Fruit fly (Drosophila melanogaster) whole organism, pupa: Measurements from ENCODE around the gene CG15317.

Experiments used
- CG10348 ChIP-seq: fragments of 200-800 bp; sonication (Bioruptor generic); IDR thresholded peaks from 2 replicates; pipeline ENCODE4 v1.3.6; 2022; ENCODE audit warnings: missing biosample characterization, missing genetic modification characterization
- CG12605 ChIP-seq: fragments of 200-800 bp; sonication (Bioruptor generic); IDR thresholded peaks from 2 replicates; pipeline ENCODE4 v1.3.6; 2022; ENCODE audit warnings: missing biosample characterization, missing genetic modification characterization
- CG13204 ChIP-seq: fragments of 200-800 bp; sonication (Bioruptor generic); optimal IDR thresholded peaks from 2 replicates; lab custom pipeline; 2018; ENCODE audit warnings: missing biosample characterization, mild to moderate bottlenecking, missing genetic modification characterization, moderate library complexity
- CG14655 ChIP-seq: fragments of 200-800 bp; sonication (Bioruptor generic); optimal IDR thresholded peaks from 3 replicates; lab custom pipeline; 2017; ENCODE audit warnings: mild to moderate bottlenecking, missing biosample characterization, missing genetic modification reagents, missing genetic modification characterization
- CG15710 ChIP-seq: fragments of 200-800 bp; sonication (Bioruptor generic); optimal IDR thresholded peaks from 2 replicates; lab custom pipeline; 2018; ENCODE audit warnings: missing biosample characterization, mild to moderate bottlenecking, missing genetic modification characterization, moderate library complexity
- CG17806 ChIP-seq: fragments of 200-800 bp; sonication (Bioruptor generic); optimal IDR thresholded peaks from 2 replicates; lab custom pipeline; 2018; ENCODE audit warnings: missing biosample characterization, mild to moderate bottlenecking, missing genetic modification characterization, moderate library complexity
- CG32121 ChIP-seq: fragments of 200-800 bp; sonication (Bioruptor generic); IDR thresholded peaks from 2 replicates; pipeline ENCODE4 v1.3.6; 2022; ENCODE audit warnings: missing biosample characterization, missing genetic modification characterization
- CG34367 ChIP-seq: fragments of 200-800 bp; sonication (Bioruptor generic); optimal IDR thresholded peaks from 2 replicates; lab custom pipeline; 2018; ENCODE audit warnings: missing biosample characterization, mild to moderate bottlenecking, missing genetic modification characterization
- CG4496 ChIP-seq: fragments of 200-800 bp; sonication (Bioruptor generic); IDR thresholded peaks from 3 replicates; pipeline ENCODE4 v1.3.6; 2022; ENCODE audit warnings: missing biosample characterization, missing genetic modification characterization
- CG8159 ChIP-seq: fragments of 200-800 bp; sonication (Bioruptor generic); optimal IDR thresholded peaks from 3 replicates; lab custom pipeline; 2018; ENCODE audit warnings: missing biosample characterization, mild to moderate bottlenecking, missing genetic modification characterization, moderate library complexity
- CG8301 ChIP-seq: fragments of 200-800 bp; sonication (Bioruptor generic); optimal IDR thresholded peaks from 2 replicates; lab custom pipeline; 2018; ENCODE audit warnings: missing biosample characterization, mild to moderate bottlenecking, missing genetic modification characterization
- CG9948 ChIP-seq: fragments of 200-800 bp; sonication (Bioruptor generic); optimal IDR thresholded peaks from 2 replicates; lab custom pipeline; 2018; ENCODE audit warnings: missing biosample characterization, mild to moderate bottlenecking, missing genetic modification characterization, moderate library complexity
- D1 ChIP-seq: fragments of 200-800 bp; sonication (Bioruptor generic); optimal IDR thresholded peaks from 2 replicates; lab custom pipeline; 2018; ENCODE audit warnings: missing biosample characterization, mild to moderate bottlenecking, missing genetic modification characterization, moderate library complexity
- EcR ChIP-seq: fragments of 200-800 bp; sonication (Bioruptor generic); optimal IDR thresholded peaks from 3 replicates; lab custom pipeline; 2019; ENCODE audit warnings: missing biosample characterization, missing genetic modification characterization, mild to moderate bottlenecking, moderate library complexity, missing genetic modification reagents
- Ets98B ChIP-seq: fragments of 200-800 bp; sonication (Bioruptor generic); IDR thresholded peaks from 2 replicates; pipeline ENCODE4 v1.3.6; 2022; ENCODE audit warnings: missing biosample characterization, missing genetic modification characterization
- Pif1A ChIP-seq: fragments of 200-800 bp; sonication (Bioruptor generic); optimal IDR thresholded peaks from 3 replicates; lab custom pipeline; 2016; ENCODE audit warnings: missing biosample characterization, missing genetic modification characterization
- Pif1B ChIP-seq: fragments of 200-800 bp; sonication (Bioruptor generic); optimal IDR thresholded peaks from 3 replicates; lab custom pipeline; 2016; ENCODE audit warnings: missing biosample characterization, missing genetic modification characterization
- Snoo ChIP-seq: fragments of 200-800 bp; sonication (Bioruptor generic); optimal IDR thresholded peaks from 3 replicates; lab custom pipeline; 2017; ENCODE audit warnings: missing biosample characterization, mild to moderate bottlenecking, missing genetic modification characterization, inconsistent platforms
- fd96Ca ChIP-seq: fragments of 200-800 bp; sonication (Bioruptor generic); IDR thresholded peaks from 3 replicates; pipeline ENCODE4 v1.3.6; 2022; ENCODE audit warnings: missing biosample characterization, missing genetic modification characterization
- gl ChIP-seq: fragments of 200-800 bp; sonication (Bioruptor generic); optimal IDR thresholded peaks from 2 replicates; lab custom pipeline; 2018; ENCODE audit warnings: missing biosample characterization, mild to moderate bottlenecking, missing genetic modification characterization
- rn ChIP-seq: fragments of 200-800 bp; sonication (Bioruptor generic); IDR thresholded peaks from 2 replicates; pipeline ENCODE4 v1.3.6; 2022; ENCODE audit warnings: missing biosample characterization, missing genetic modification characterization

The CG15317 gene

DNA sequence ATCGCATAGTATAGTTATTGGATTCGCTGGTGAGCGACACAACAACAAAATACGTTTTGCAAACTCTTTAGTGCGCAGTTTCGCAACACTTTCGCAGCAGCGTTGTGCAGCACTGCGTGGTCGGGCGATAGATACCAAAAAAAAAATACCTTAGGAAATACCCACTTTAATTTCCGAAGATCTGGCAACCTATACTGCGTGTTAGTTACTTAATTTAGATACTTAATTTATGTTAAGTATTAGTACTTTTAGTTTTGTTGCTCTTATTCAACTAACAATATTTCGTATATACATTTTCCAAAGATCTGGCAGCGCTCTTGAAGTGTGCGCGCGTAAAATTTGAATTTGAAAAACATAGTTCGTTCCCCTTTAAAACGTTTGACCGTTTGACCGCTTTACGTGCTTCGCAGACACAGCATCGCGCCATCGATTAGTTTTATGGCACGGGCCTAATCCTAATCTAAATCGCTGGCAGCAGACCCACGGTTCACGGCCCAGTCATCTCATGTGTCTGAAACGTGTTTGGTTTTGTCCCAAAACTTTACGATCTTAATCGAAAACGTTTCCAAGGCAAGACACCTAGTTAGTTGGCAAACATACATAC is 23.7 kb upstream of the CG15317 start, which contains the start of gene LPCAT:
LPCAT (minus strand) TSS at position 70 of the 604 bp plus-strand sequence.
- TF ChIP-seq CG15710 (tag; lab: Kevin White, UChicago), result peak; percentile 34
- peak; percentile 34 for TF ChIP-seq CG14655 (GFP tag; lab: Kevin White, UChicago)
- no peak for TF ChIP-seq D1 (tag; lab: Kevin White, UChicago)
- peak; percentile 68 for TF ChIP-seq CG8159
- peak; percentile 56 for TF ChIP-seq rn (GFP tag; lab: Robert Waterston, UW)
- TF ChIP-seq CG4496 (GFP tag; lab: Robert Waterston, UW), result peak; percentile 84
- no peak for TF ChIP-seq EcR
- TF ChIP-seq gl, result no peak
- peak; percentile 63 for TF ChIP-seq Snoo (tag; lab: Kevin White, UChicago)
- TF ChIP-seq CG32121 (GFP tag; lab: Robert Waterston, UW), result peak; percentile 63
- peak; percentile 58 for TF ChIP-seq CG17806 (tag; lab: Kevin White, UChicago)
- peak; percentile 43 for TF ChIP-seq CG9948 (tag; lab: Kevin White, UChicago)
- TF ChIP-seq CG8301, result peak; percentile 27
- TF ChIP-seq CG34367, result no peak
- TF ChIP-seq Ets98B (GFP tag; lab: Robert Waterston, UW), result peak; percentile 56
- no peak for TF ChIP-seq CG13204
- no peak for TF ChIP-seq CG12605 (GFP tag; lab: Robert Waterston, UW)
- TF ChIP-seq Pif1A (GFP tag; lab: Kevin White, UChicago), result peak; percentile 43
- TF ChIP-seq fd96Ca (GFP tag; lab: Robert Waterston, UW), result peak; percentile 77
- TF ChIP-seq Pif1B (GFP tag; lab: Kevin White, UChicago), result no peak
- 0 out of 2 replicates have a peak, but pooled peaks have one; percentile 18 for TF ChIP-seq CG10348 (GFP tag; lab: Robert Waterston, UW)

DNA sequence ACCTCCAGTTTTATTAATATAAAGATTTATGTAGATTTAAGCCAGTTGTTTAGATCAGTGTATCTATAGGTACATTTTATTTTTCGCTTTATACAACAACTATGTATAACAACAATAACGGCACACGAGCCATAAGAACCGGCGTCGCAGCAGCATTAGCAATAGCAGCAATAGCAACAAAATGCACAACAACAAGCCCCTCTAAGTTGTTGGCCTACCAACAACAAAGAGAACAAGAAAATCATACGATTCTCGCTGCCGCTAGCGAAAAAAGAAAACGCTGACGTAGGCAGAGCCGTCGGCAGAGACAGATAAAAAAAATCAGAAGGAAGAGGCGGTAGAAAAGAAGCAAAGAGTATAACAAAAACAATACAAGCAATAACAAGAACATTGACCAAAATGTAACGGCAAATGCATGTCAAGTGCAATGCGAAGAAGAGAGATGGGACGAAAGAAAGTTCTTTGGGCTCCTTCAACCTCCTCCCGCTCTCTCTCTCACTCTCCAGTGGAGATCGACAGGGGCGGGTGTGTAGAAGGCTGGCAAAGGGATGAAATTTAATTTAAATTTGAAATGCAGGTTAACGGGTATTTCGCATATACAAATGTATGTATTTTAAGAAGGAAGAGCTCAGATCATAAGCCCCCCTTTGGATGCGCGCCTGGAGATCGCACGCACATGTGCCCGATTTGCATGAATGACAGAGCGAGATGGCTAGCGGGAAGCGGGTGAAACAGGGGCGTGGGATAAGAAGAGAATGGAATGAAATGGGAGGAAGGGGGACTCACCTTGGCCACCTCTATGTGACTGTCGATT is 22.6 kb upstream of the CG15317 start:
- TF ChIP-seq CG4496 (GFP tag; lab: Robert Waterston, UW), result peak; percentile 99
- peak; percentile 99 for TF ChIP-seq CG17806 (tag; lab: Kevin White, UChicago)
- TF ChIP-seq D1 (tag; lab: Kevin White, UChicago), result peak; percentile 94
- peak; percentile 99 for TF ChIP-seq Ets98B (GFP tag; lab: Robert Waterston, UW)
- TF ChIP-seq CG15710 (tag; lab: Kevin White, UChicago), result peak; percentile 99
- peak; percentile 98 for TF ChIP-seq CG8159
- TF ChIP-seq CG10348 (GFP tag; lab: Robert Waterston, UW), result peak; percentile 92
- TF ChIP-seq gl, result peak; percentile 97
- peak; percentile 83 for TF ChIP-seq EcR
- peak; percentile 99 for TF ChIP-seq CG8301
- TF ChIP-seq CG32121 (GFP tag; lab: Robert Waterston, UW), result peak; percentile 97
- TF ChIP-seq rn (GFP tag; lab: Robert Waterston, UW), result peak; percentile 97
- TF ChIP-seq CG34367, result peak; percentile 98
- TF ChIP-seq CG13204, result peak; percentile 94
- peak; percentile 99 for TF ChIP-seq Pif1B (GFP tag; lab: Kevin White, UChicago)
- TF ChIP-seq CG9948 (tag; lab: Kevin White, UChicago), result peak; percentile 98
- TF ChIP-seq fd96Ca (GFP tag; lab: Robert Waterston, UW), result peak; percentile 99
- TF ChIP-seq Pif1A (GFP tag; lab: Kevin White, UChicago), result peak; percentile 99
- TF ChIP-seq CG12605 (GFP tag; lab: Robert Waterston, UW), result peak; percentile 97
- peak; percentile 99 for TF ChIP-seq Snoo (tag; lab: Kevin White, UChicago)
- peak; percentile 99 for TF ChIP-seq CG14655 (GFP tag; lab: Kevin White, UChicago)

DNA sequence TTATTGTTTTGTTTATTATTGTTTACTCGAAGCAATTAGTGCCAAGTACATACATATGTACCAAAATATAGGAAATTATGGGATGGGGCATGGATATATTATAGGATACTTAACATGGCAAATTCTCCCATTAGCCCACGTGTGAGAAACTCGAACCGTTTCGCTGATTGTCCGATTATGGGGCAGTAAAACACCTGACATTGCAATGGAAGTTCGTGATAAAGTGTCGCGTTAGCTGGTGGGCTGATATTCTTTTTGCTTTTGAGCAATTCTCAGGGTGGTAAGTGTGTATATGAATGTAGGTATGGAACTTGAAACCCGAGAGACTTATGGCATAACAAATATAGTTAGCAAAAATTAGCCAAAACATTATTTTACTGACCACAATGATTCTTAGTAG is 21.7 kb upstream of the CG15317 start:
- TF ChIP-seq CG4496 (GFP tag; lab: Robert Waterston, UW), result no peak
- TF ChIP-seq CG9948 (tag; lab: Kevin White, UChicago), result no peak
- no peak for TF ChIP-seq Ets98B (GFP tag; lab: Robert Waterston, UW)
- TF ChIP-seq CG8301, result no peak
- no peak for TF ChIP-seq CG17806 (tag; lab: Kevin White, UChicago)
- no peak for TF ChIP-seq CG15710 (tag; lab: Kevin White, UChicago)
- TF ChIP-seq CG32121 (GFP tag; lab: Robert Waterston, UW), result no peak
- TF ChIP-seq CG8159, result no peak
- TF ChIP-seq CG34367, result no peak
- TF ChIP-seq CG10348 (GFP tag; lab: Robert Waterston, UW), result no peak

DNA sequence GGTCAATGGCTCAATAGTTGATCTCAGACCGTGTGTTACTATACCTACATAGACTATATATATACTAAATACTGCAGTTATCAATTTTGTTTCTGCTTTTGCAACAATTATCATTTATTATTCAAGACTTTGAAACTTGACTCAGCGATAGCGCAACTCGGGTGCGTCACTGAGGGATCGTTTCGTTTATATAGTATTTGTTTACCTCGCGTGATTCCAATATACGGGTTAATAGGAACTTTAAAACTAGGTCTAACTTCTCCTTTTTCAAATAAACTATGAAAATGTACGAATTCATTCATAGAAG is 20.9 kb upstream of the CG15317 start:
- TF ChIP-seq EcR (peak; percentile 64), CG12605 (GFP tag; lab: Robert Waterston, UW) (no peak)
- TF ChIP-seq, all 21 proteins: peak for 1

DNA sequence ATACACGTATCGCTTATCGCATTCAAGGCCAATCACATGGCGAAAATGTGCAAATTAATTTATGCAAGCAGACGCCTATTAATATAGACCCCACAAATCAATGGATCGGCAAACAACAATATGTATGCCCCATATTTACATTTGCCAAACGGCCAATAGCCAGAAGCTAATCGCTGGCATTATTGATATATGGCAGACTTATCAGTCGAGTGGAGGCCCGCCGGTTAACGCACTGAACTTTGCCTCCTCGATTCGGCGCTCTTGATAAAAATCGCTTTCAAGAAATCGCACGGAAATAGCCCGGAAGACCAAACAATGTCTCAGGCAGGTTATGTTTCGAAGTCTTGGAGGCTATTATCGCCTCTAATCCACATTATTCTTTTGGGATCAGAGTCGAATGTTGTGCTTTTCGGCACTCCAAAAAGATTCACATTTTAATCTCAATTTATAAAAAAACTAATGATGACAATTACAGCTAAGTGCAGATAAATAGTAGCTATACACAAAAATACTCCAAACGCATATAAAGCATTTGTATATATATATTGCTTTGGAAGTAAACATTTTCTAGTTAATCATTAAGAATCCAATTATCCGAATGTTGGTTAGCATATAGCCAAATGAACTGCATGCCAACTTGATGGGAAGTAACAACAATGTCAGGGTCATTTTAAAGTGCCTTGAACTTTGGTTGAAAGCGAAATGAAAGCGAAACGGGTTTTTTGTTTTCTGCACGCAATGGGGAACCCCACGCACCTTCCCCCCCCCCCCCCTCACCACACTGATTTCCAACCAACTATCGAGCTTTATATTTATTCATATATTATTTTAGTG is 20.4 kb upstream of the CG15317 start:
- TF ChIP-seq Pif1B (GFP tag; lab: Kevin White, UChicago), result no peak
- TF ChIP-seq rn (GFP tag; lab: Robert Waterston, UW), result no peak
- TF ChIP-seq EcR, result peak; percentile 94
- no peak for TF ChIP-seq fd96Ca (GFP tag; lab: Robert Waterston, UW)
